Worm (Caenorhabditis elegans) whole organism, L3 larva: ENCODE data around the gene gldi-10.

ENCODE experiments used
- egl-27 ChIP-seq: sonication (generic microtip); optimal IDR thresholded peaks from 4 replicates; lab custom pipeline; 2017; ENCODE audit warnings: missing biosample characterization, missing genetic modification reagents, missing genetic modification characterization
- elt-3 ChIP-seq, 3 experiments: fragments of 150-350 bp in 1 of 3; sonication (generic microtip) in 2 of 3; optimal IDR thresholded peaks; 2 replicates in 2 of 3; 4 replicates in 1 of 3; lab custom pipeline; 2014 to 2017; ENCODE audit warnings: missing biosample characterization in 3 of 3, missing genetic modification characterization in 3 of 3
- fos-1 ChIP-seq: fragments of 150-350 bp; optimal IDR thresholded peaks from 2 replicates; lab custom pipeline; 2014; ENCODE audit warnings: missing biosample characterization, missing genetic modification characterization
- lin-39 ChIP-seq: fragments of 150-350 bp; optimal IDR thresholded peaks from 2 replicates; lab custom pipeline; 2018; ENCODE audit warnings: missing biosample characterization, missing genetic modification reagents, missing genetic modification characterization
- sea-2 ChIP-seq: fragments of 150-350 bp; sonication (generic microtip); optimal IDR thresholded peaks from 4 replicates; lab custom pipeline; 2014; ENCODE audit warnings: missing biosample characterization, missing genetic modification reagents, missing genetic modification characterization
- unc-39 ChIP-seq: sonication (generic microtip); optimal IDR thresholded peaks from 4 replicates; lab custom pipeline; 2017; ENCODE audit warnings: missing biosample characterization, missing genetic modification characterization
- zag-1 ChIP-seq: fragments of 150-350 bp; optimal IDR thresholded peaks from 2 replicates; lab custom pipeline; 2014; ENCODE audit warnings: missing biosample characterization, missing genetic modification characterization

DNA sequence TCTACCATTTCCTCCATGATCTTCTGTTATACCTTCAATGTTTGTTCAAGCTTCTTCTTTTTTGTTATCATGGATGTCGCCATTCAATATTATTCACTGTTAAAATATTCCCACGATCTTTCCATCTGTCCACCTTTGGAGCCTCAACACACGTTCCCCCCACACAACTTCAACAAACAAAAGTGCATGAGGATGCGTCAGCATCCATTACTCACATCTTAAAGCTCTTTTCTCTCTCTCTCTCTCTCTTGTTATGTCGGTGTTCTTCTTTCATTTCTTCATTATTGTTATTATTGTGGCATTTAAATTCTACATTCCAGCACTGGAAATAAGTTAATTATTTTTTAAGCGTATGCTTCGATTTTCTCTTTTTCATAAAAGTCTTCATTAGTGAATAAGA is 15.0 kb downstream of the gldi-10 start:
- TF ChIP-seq unc-39 (tag; lab: Kevin White, UChicago) (no peak), elt-3 (tag; optimal IDR thresholded peaks at IDR 0.05; lab: Kevin White, UChicago) (no peak), fos-1 (tag; lab: Kevin White, UChicago) (no peak), zag-1 (tag; lab: Kevin White, UChicago) (no peak), sea-2 (no peak), lin-39 (tag; lab: Kevin White, UChicago) (no peak), egl-27 (tag; lab: Kevin White, UChicago) (no peak)
